Worm (Caenorhabditis elegans) whole organism, L4 larva: ENCODE data around the gene str-180.
A peak's percentile ranks its signal among the peaks of the same experiment; 100 is the strongest.

Experiments
- F10B5.3 ChIP-seq: sonication (generic microtip); optimal IDR thresholded peaks from 2 replicates; lab custom pipeline; 2016; ENCODE audit warnings: mild to moderate bottlenecking, missing genetic modification characterization, missing compliant biosample characterization
- F26F4.8 ChIP-seq: fragments of 200-800 bp; sonication (Bioruptor generic); conservative IDR thresholded peaks from 2 replicates; pipeline ENCODE4 v1.3.6; 2022; ENCODE audit warnings: missing genetic modification characterization, missing compliant biosample characterization
- F49E8.2 ChIP-seq: sonication (generic microtip); optimal IDR thresholded peaks from 2 replicates; lab custom pipeline; 2016; ENCODE audit warnings: missing compliant biosample characterization, mild to moderate bottlenecking, missing genetic modification characterization, borderline replicate concordance
- T20F7.1 ChIP-seq: fragments of 200-800 bp; sonication (Bioruptor generic); optimal IDR thresholded peaks from 2 replicates; lab custom pipeline; 2018; ENCODE audit warnings: mild to moderate bottlenecking, missing genetic modification characterization, missing compliant biosample characterization
- Y105C5A.15 ChIP-seq: fragments of 200-800 bp; sonication (Bioruptor generic); IDR thresholded peaks from 2 replicates; pipeline ENCODE4 v1.3.6; 2022; ENCODE audit warnings: missing genetic modification characterization, missing compliant biosample characterization
- Y75B8A.6 ChIP-seq: fragments of 200-800 bp; sonication (Bioruptor generic); IDR thresholded peaks from 2 replicates; pipeline ENCODE4 v1.3.6; 2022; ENCODE audit warnings: missing genetic modification reagents, missing genetic modification characterization, missing compliant biosample characterization
- ZK337.2 ChIP-seq: fragments of 200-800 bp; sonication (Bioruptor generic); IDR thresholded peaks from 2 replicates; pipeline ENCODE4 v1.3.6; 2022; ENCODE audit warnings: missing genetic modification reagents, missing genetic modification characterization, missing compliant biosample characterization
- ZK546.5 ChIP-seq, 2 experiments: sonication (generic microtip); optimal IDR thresholded peaks; 2 replicates each; lab custom pipeline; 2017; ENCODE audit warnings: missing biosample characterization in 2 of 2, missing genetic modification characterization in 2 of 2
- aly-2 ChIP-seq: sonication (generic microtip); optimal IDR thresholded peaks from 2 replicates; lab custom pipeline; 2018; ENCODE audit warnings: missing biosample characterization, missing genetic modification characterization
- ceh-32 ChIP-seq: sonication (generic microtip); optimal IDR thresholded peaks from 2 replicates; lab custom pipeline; 2016; ENCODE audit warnings: mild to moderate bottlenecking, missing genetic modification characterization, missing compliant biosample characterization; ENCODE audit not compliant: poor library complexity
- daf-16 ChIP-seq, 3 experiments: sonication (generic microtip); optimal IDR thresholded peaks; 2 replicates each; lab custom pipeline; 2016 to 2017; ENCODE audit warnings: missing genetic modification characterization in 3 of 3, missing genetic modification reagents in 3 of 3, mild to moderate bottlenecking in 2 of 3, missing compliant biosample characterization in 2 of 3, missing biosample characterization in 1 of 3, moderate library complexity in 1 of 3
- dmd-6 ChIP-seq: fragments of 200-800 bp; sonication (Bioruptor generic); IDR thresholded peaks from 2 replicates; pipeline ENCODE4 v1.3.6; 2022; ENCODE audit warnings: missing genetic modification reagents, missing genetic modification characterization, missing compliant biosample characterization
- dmd-9 ChIP-seq: fragments of 200-800 bp; sonication (Bioruptor generic); IDR thresholded peaks from 2 replicates; pipeline ENCODE4 v1.3.6; 2022; ENCODE audit warnings: missing genetic modification reagents, missing genetic modification characterization, missing compliant biosample characterization
- dpl-1 ChIP-seq: fragments of 150-350 bp; optimal IDR thresholded peaks from 2 replicates; lab custom pipeline; 2014; ENCODE audit warnings: missing biosample characterization, missing genetic modification reagents, missing genetic modification characterization
- dve-1 ChIP-seq: sonication (generic microtip); optimal IDR thresholded peaks from 2 replicates; lab custom pipeline; 2017; ENCODE audit warnings: antibody characterized with exemption, mild to moderate bottlenecking, missing genetic modification characterization, missing compliant biosample characterization; ENCODE audit not compliant: insufficient read depth
- egl-27 ChIP-seq: sonication (generic microtip); optimal IDR thresholded peaks from 3 replicates; lab custom pipeline; 2017; ENCODE audit warnings: missing biosample characterization, missing genetic modification reagents, missing genetic modification characterization
- egl-43 ChIP-seq: fragments of 200-800 bp; sonication (Bioruptor generic); IDR thresholded peaks from 2 replicates; pipeline ENCODE4 v1.3.6; 2022; ENCODE audit warnings: missing genetic modification reagents, missing genetic modification characterization, missing compliant biosample characterization
- fkh-10 ChIP-seq: fragments of 150-350 bp; optimal IDR thresholded peaks from 2 replicates; lab custom pipeline; 2014; ENCODE audit warnings: missing biosample characterization, missing genetic modification reagents, missing genetic modification characterization
- hlh-11 ChIP-seq: fragments of 200-800 bp; sonication (Bioruptor generic); optimal IDR thresholded peaks from 2 replicates; lab custom pipeline; 2018; ENCODE audit warnings: mild to moderate bottlenecking, missing genetic modification characterization, missing compliant biosample characterization
- hlh-30 ChIP-seq: sonication (generic microtip); optimal IDR thresholded peaks from 2 replicates; lab custom pipeline; 2017; ENCODE audit warnings: antibody characterized with exemption, mild to moderate bottlenecking, missing genetic modification characterization, missing compliant biosample characterization; ENCODE audit not compliant: insufficient read depth
- hmg-1.1 ChIP-seq: fragments of 200-800 bp; sonication (Bioruptor generic); IDR thresholded peaks from 2 replicates; pipeline ENCODE4 v1.3.6; 2022; ENCODE audit warnings: missing genetic modification reagents, missing genetic modification characterization, missing compliant biosample characterization
- lin-1 ChIP-seq: fragments of 200-800 bp; sonication (Bioruptor generic); IDR thresholded peaks from 2 replicates; pipeline ENCODE4 v1.3.6; 2022; ENCODE audit warnings: missing genetic modification reagents, missing genetic modification characterization, missing compliant biosample characterization
- lin-38 ChIP-seq: fragments of 200-800 bp; sonication (Bioruptor generic); IDR thresholded peaks from 2 replicates; pipeline ENCODE4 v1.3.6; 2022; ENCODE audit warnings: missing genetic modification reagents, missing genetic modification characterization, missing compliant biosample characterization
- lsy-2 ChIP-seq, 2 experiments: fragments of 150-350 bp in 1 of 2; sonication (generic microtip) in 1 of 2; optimal IDR thresholded peaks; 2 replicates each; lab custom pipeline; 2014 to 2017; ENCODE audit warnings: missing biosample characterization in 2 of 2, missing genetic modification characterization in 2 of 2
- mep-1 ChIP-seq: fragments of 150-350 bp; sonication (generic microtip); optimal IDR thresholded peaks from 3 replicates; lab custom pipeline; 2014; ENCODE audit warnings: missing biosample characterization, missing genetic modification characterization
- mes-2 ChIP-seq: sonication (generic microtip); optimal IDR thresholded peaks from 2 replicates; lab custom pipeline; 2016; ENCODE audit warnings: missing genotype, mild to moderate bottlenecking, missing genetic modification characterization, missing compliant biosample characterization; ENCODE audit not compliant: poor library complexity, severe bottlenecking
- mxl-3 ChIP-seq: fragments of 200-800 bp; sonication (Bioruptor generic); optimal IDR thresholded peaks from 2 replicates; lab custom pipeline; 2018; ENCODE audit warnings: mild to moderate bottlenecking, missing genetic modification characterization, missing compliant biosample characterization
- nhr-10 ChIP-seq: fragments of 150-350 bp; optimal IDR thresholded peaks from 2 replicates; lab custom pipeline; 2014; ENCODE audit warnings: missing biosample characterization, missing genetic modification characterization
- nhr-102 ChIP-seq: sonication (generic microtip); optimal IDR thresholded peaks from 2 replicates; lab custom pipeline; 2016; ENCODE audit warnings: mild to moderate bottlenecking, missing genetic modification characterization, moderate library complexity, missing compliant biosample characterization
- nhr-11 ChIP-seq: fragments of 150-350 bp; optimal IDR thresholded peaks from 2 replicates; lab custom pipeline; 2014; ENCODE audit warnings: missing biosample characterization, missing genetic modification characterization
- nhr-25 ChIP-seq: sonication (generic microtip); optimal IDR thresholded peaks from 2 replicates; lab custom pipeline; 2017; ENCODE audit warnings: missing genetic modification characterization, mild to moderate bottlenecking, missing compliant biosample characterization, antibody characterized with exemption, moderate library complexity, borderline replicate concordance; ENCODE audit not compliant: insufficient read depth
- nhr-28 ChIP-seq: fragments of 150-350 bp; optimal IDR thresholded peaks from 2 replicates; lab custom pipeline; 2014; ENCODE audit warnings: missing biosample characterization, missing genetic modification characterization
- nhr-41 ChIP-seq: fragments of 200-800 bp; sonication (Bioruptor generic); IDR thresholded peaks from 2 replicates; pipeline ENCODE4 v1.3.6; 2022; ENCODE audit warnings: missing genetic modification reagents, missing genetic modification characterization, missing compliant biosample characterization
- nhr-48 ChIP-seq: sonication (generic microtip); optimal IDR thresholded peaks from 2 replicates; lab custom pipeline; 2016; ENCODE audit warnings: mild to moderate bottlenecking, missing genetic modification characterization, missing compliant biosample characterization
- nhr-6 ChIP-seq: fragments of 150-350 bp; optimal IDR thresholded peaks from 2 replicates; lab custom pipeline; 2014; ENCODE audit warnings: missing biosample characterization, missing genetic modification characterization
- nhr-77 ChIP-seq: fragments of 150-350 bp; optimal IDR thresholded peaks from 2 replicates; lab custom pipeline; 2014; ENCODE audit warnings: missing biosample characterization, missing genetic modification characterization
- php-3 ChIP-seq: fragments of 200-800 bp; sonication (Bioruptor generic); IDR thresholded peaks from 2 replicates; pipeline ENCODE4 v1.3.6; 2022; ENCODE audit warnings: missing genetic modification reagents, missing genetic modification characterization, missing compliant biosample characterization
- pqm-1 ChIP-seq: sonication (generic microtip); optimal IDR thresholded peaks from 2 replicates; lab custom pipeline; 2017; ENCODE audit warnings: missing biosample characterization, missing genetic modification characterization
- rbr-2 ChIP-seq: sonication (generic microtip); optimal IDR thresholded peaks from 2 replicates; lab custom pipeline; 2016; ENCODE audit warnings: missing genotype, missing genetic modification characterization, missing compliant biosample characterization
- sdz-12 ChIP-seq: fragments of 200-800 bp; sonication (Bioruptor generic); optimal IDR thresholded peaks from 2 replicates; lab custom pipeline; 2018; ENCODE audit warnings: mild to moderate bottlenecking, missing genetic modification characterization, missing compliant biosample characterization
- set-16 ChIP-seq: fragments of 200-800 bp; sonication (Bioruptor generic); IDR thresholded peaks from 2 replicates; pipeline ENCODE4 v1.3.6; 2022; ENCODE audit warnings: missing genetic modification reagents, missing genetic modification characterization, missing compliant biosample characterization
- spr-1 ChIP-seq: sonication (generic microtip); optimal IDR thresholded peaks from 2 replicates; lab custom pipeline; 2016; ENCODE audit warnings: mild to moderate bottlenecking, missing genetic modification characterization, missing compliant biosample characterization
- tag-97 ChIP-seq: fragments of 200-800 bp; sonication (Bioruptor generic); IDR thresholded peaks from 2 replicates; pipeline ENCODE4 v1.3.6; 2022; ENCODE audit warnings: missing genetic modification characterization, missing compliant biosample characterization
- tra-1 ChIP-seq: fragments of 200-800 bp; sonication (Bioruptor generic); IDR thresholded peaks from 2 replicates; pipeline ENCODE4 v1.3.6; 2022; ENCODE audit warnings: missing genetic modification reagents, missing genetic modification characterization, missing compliant biosample characterization
- unc-130 ChIP-seq: sonication (generic microtip); optimal IDR thresholded peaks from 2 replicates; lab custom pipeline; 2016; ENCODE audit warnings: missing genetic modification reagents, missing genetic modification characterization, missing compliant biosample characterization
- zfp-2 ChIP-seq: sonication (generic microtip); optimal IDR thresholded peaks from 2 replicates; lab custom pipeline; 2016; ENCODE audit warnings: mild to moderate bottlenecking, missing genetic modification characterization, missing compliant biosample characterization
- zip-11 ChIP-seq: fragments of 200-800 bp; sonication (Bioruptor generic); IDR thresholded peaks from 2 replicates; pipeline ENCODE4 v1.3.6; 2022; ENCODE audit warnings: missing genetic modification characterization, missing compliant biosample characterization

Gene str-180

ce11 chrV:6709050-6709683, 40.5 kb upstream of the str-180 start, which contains the start of gene dlst-1 (continued):
- TF ChIP-seq unc-130: peak; percentile 33
- TF ChIP-seq lsy-2 (tag; optimal IDR thresholded peaks at IDR 0.05; lab: Kevin White, UChicago): peak in 1 of 2 experiments; percentile 36
- TF ChIP-seq sdz-12 (GFP tag; lab: Kevin White, UChicago): no peak
- TF ChIP-seq hmg-1.1 (GFP tag; lab: Robert Waterston, UW): peak; percentile 50; the same call in 1 of the 2 replicates
- peak; percentile 33 for TF ChIP-seq dpl-1 (GFP tag; lab: Kevin White, UChicago)
- peak; percentile 59 for TF ChIP-seq lin-38 (GFP tag; lab: Robert Waterston, UW)
- 0 out of 2 replicates have a peak, but pooled peaks have one; percentile 23 for TF ChIP-seq dmd-6 (GFP tag; lab: Robert Waterston, UW)
- TF ChIP-seq nhr-102 (tag; lab: Kevin White, UChicago): peak; percentile 48

- TF ChIP-seq F49E8.2 (tag; lab: Kevin White, UChicago) (no peak), hlh-30 (tag; lab: Kevin White, UChicago) (peak; percentile 44), T20F7.1 (GFP tag; lab: Kevin White, UChicago) (peak; percentile 79), egl-43 (GFP tag; lab: Robert Waterston, UW) (no peak), nhr-41 (GFP tag; lab: Robert Waterston, UW) (no peak), nhr-48 (tag; lab: Kevin White, UChicago) (peak; percentile 6), dve-1 (peak; percentile 81), nhr-11 (tag; lab: Kevin White, UChicago) (no peak), dmd-6 (GFP tag; lab: Robert Waterston, UW) (peak; percentile 76), nhr-77 (tag; lab: Kevin White, UChicago) (peak; percentile 62), F26F4.8 (no peak), daf-16 (GFP tag; optimal IDR thresholded peaks at IDR 0.05; lab: Kevin White, UChicago) (no peak), daf-16 (tag; optimal IDR thresholded peaks at IDR 0.05; lab: Kevin White, UChicago) (peak; percentile 67), mes-2 (peak; percentile 11), Y105C5A.15 (GFP tag; lab: Robert Waterston, UW) (no peak), nhr-6 (tag; lab: Kevin White, UChicago) (peak; percentile 28), mxl-3 (GFP tag; lab: Kevin White, UChicago) (peak; percentile 39), hlh-11 (peak; percentile 66), tag-97 (no peak), lin-1 (GFP tag; lab: Robert Waterston, UW) (0 out of 2 replicates have a peak, but pooled peaks have one; percentile 53), mep-1 (tag; lab: Kevin White, UChicago) (peak; percentile 58), tra-1 (0 out of 2 replicates have a peak, but pooled peaks have one; percentile 33), nhr-102 (tag; lab: Kevin White, UChicago) (peak; percentile 30), nhr-10 (no peak), ZK337.2 (no peak), lsy-2 (tag; optimal IDR thresholded peaks at IDR 0.05; lab: Kevin White, UChicago) (peak in 1 of 2 experiments; percentile 48), nhr-28 (peak; percentile 66), F10B5.3 (tag; lab: Kevin White, UChicago) (no peak), rbr-2 (tag; lab: Kevin White, UChicago) (no peak), pqm-1 (peak; percentile 84), ZK546.5 (tag; optimal IDR thresholded peaks at IDR 0.05; lab: Kevin White, UChicago) (no peak), php-3 (0 out of 2 replicates have a peak, but pooled peaks have one; percentile 7)
Observed at ce11 chrV:6706771-6707170, 38.1 kb upstream of the str-180 start, which contains the start of gene W02F12.4. Gene W02F12.4, minus strand, starts transcription at chrV:6706934.

- TF ChIP-seq ceh-32 (no peak), egl-27 (tag; lab: Kevin White, UChicago) (no peak), fkh-10 (GFP tag; lab: Kevin White, UChicago) (no peak), egl-43 (GFP tag; lab: Robert Waterston, UW) (no peak), zfp-2 (tag; lab: Kevin White, UChicago) (no peak), lin-1 (GFP tag; lab: Robert Waterston, UW) (no peak), zip-11 (GFP tag; lab: Robert Waterston, UW) (no peak), spr-1 (no peak), Y75B8A.6 (no peak), aly-2 (tag; lab: Kevin White, UChicago) (no peak), dmd-9 (GFP tag; lab: Robert Waterston, UW) (no peak), hlh-30 (tag; lab: Kevin White, UChicago) (no peak), set-16 (GFP tag; lab: Robert Waterston, UW) (no peak), F49E8.2 (tag; lab: Kevin White, UChicago) (no peak), nhr-25 (tag; lab: Kevin White, UChicago) (no peak)
Observed at ce11 chrV:6705367-6705766, 36.7 kb upstream of the str-180 start.
